Worm (Caenorhabditis elegans): ENCODE results near the gene T08D10.5.

- TF ChIP-seq mml-1 (tag; optimal IDR thresholded peaks at IDR 0.05), result no peak
- TF ChIP-seq R02D3.7 (tag; optimal IDR thresholded peaks at IDR 0.05), result no peak
- no peak for TF ChIP-seq lin-15B (tag; optimal IDR thresholded peaks at IDR 0.05)
- no peak for TF ChIP-seq nhr-237 (tag; optimal IDR thresholded peaks at IDR 0.05)
- no peak for TF ChIP-seq nhr-28 (tag; optimal IDR thresholded peaks at IDR 0.05)
- TF ChIP-seq nhr-23 (tag; optimal IDR thresholded peaks at IDR 0.05), result no peak
- TF ChIP-seq pha-4 (tag; optimal IDR thresholded peaks at IDR 0.05), result no peak
- no peak for TF ChIP-seq elt-2 (tag; optimal IDR thresholded peaks at IDR 0.05)
- no peak for TF ChIP-seq skn-1 (tag; optimal IDR thresholded peaks at IDR 0.05)
- TF ChIP-seq mdl-1 (tag; optimal IDR thresholded peaks at IDR 0.05), result no peak
- no peak for TF ChIP-seq unc-62 (GFP tag; optimal IDR thresholded peaks at IDR 0.05)
- no peak for TF ChIP-seq egl-27 (tag; optimal IDR thresholded peaks at IDR 0.05)
- TF ChIP-seq fos-1 (tag; optimal IDR thresholded peaks at IDR 0.05), result no peak
Observed at ce11 chrX:11971323-11971722, 14.0 kb downstream of the T08D10.5 start.

All from whole organism, L3 larva.